Worm (Caenorhabditis elegans) whole organism, L2 larva: ENCODE measurements around the gene K07H8.8.

ENCODE experiments used
- nhr-11 ChIP-seq: fragments of 150-350 bp; optimal IDR thresholded peaks from 2 replicates; lab custom pipeline; 2014; ENCODE audit warnings: missing biosample characterization, missing genetic modification characterization
- unc-62 ChIP-seq: fragments of 150-350 bp; optimal IDR thresholded peaks from 2 replicates; lab custom pipeline; 2014; ENCODE audit warnings: missing biosample characterization, missing genetic modification reagents, missing genetic modification characterization

- no peak for TF ChIP-seq unc-62 (GFP tag; lab: Kevin White, UChicago)
- no peak for TF ChIP-seq nhr-11
These were observed 33.0 kb downstream of the K07H8.8 start for ce11 chrIV:8235114-8235686.
